Fruit fly (Drosophila melanogaster) whole organism, wandering third instar larva: ENCODE results near the gene CG7298.
A peak's percentile ranks its signal among the peaks of the same experiment; 100 is the strongest.

Experiments used
- Jra ChIP-seq: sonication (Bioruptor generic); optimal IDR thresholded peaks from 2 replicates; lab custom pipeline; 2016; ENCODE audit warnings: missing biosample characterization, missing genetic modification characterization
- br ChIP-seq: fragments of 200-800 bp; sonication (Bioruptor generic); optimal IDR thresholded peaks from 2 replicates; lab custom pipeline; 2016; ENCODE audit warnings: missing biosample characterization, missing genetic modification characterization
- ey ChIP-seq: fragments of 200-800 bp; sonication (Bioruptor generic); optimal IDR thresholded peaks from 2 replicates; lab custom pipeline; 2016; ENCODE audit warnings: missing biosample characterization, missing genetic modification characterization
- h ChIP-seq: fragments of 200-800 bp; sonication (Bioruptor generic); optimal IDR thresholded peaks from 3 replicates; lab custom pipeline; 2016; ENCODE audit warnings: missing biosample characterization, mild to moderate bottlenecking, missing genetic modification characterization

DNA sequence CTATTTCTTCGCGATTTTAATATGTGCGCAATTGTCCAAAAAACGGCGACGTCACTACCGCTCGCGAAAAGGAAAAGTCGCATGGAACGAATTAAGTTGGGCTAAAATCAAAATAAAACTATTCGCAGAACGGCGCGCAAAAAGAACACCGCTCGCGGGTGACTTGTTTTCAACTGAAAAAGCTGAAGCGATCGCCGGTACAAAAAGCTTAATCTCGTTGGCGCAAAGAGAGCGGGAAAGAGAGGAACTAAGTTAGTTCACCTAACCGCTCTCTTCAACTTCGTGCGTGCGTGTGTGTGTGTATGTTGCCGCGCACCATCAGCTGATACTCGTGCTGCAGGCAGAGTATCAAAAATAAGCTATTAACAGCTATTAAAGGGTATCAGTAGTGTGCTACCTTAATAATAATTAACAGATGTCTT is 5.3 kb downstream of the CG7298 start, which contains the start of gene CG42674:
- TF ChIP-seq ey (GFP tag; lab: Kevin White, UChicago) (no peak), br (GFP tag; lab: Kevin White, UChicago) (peak; percentile 11), Jra (GFP tag; lab: Kevin White, UChicago) (no peak), h (peak; percentile 58)
